Fruit fly (Drosophila melanogaster) whole organism, pupa: ENCODE measurements around the gene CG2993.

Experiments
- CG10348 ChIP-seq: fragments of 200-800 bp; sonication (Bioruptor generic); IDR thresholded peaks from 2 replicates; pipeline ENCODE4 v1.3.6; 2022; ENCODE audit warnings: missing biosample characterization, missing genetic modification characterization
- CG12605 ChIP-seq: fragments of 200-800 bp; sonication (Bioruptor generic); IDR thresholded peaks from 2 replicates; pipeline ENCODE4 v1.3.6; 2022; ENCODE audit warnings: missing biosample characterization, missing genetic modification characterization
- CG13204 ChIP-seq: fragments of 200-800 bp; sonication (Bioruptor generic); optimal IDR thresholded peaks from 2 replicates; lab custom pipeline; 2018; ENCODE audit warnings: missing biosample characterization, mild to moderate bottlenecking, missing genetic modification characterization, moderate library complexity
- CG15710 ChIP-seq: fragments of 200-800 bp; sonication (Bioruptor generic); optimal IDR thresholded peaks from 2 replicates; lab custom pipeline; 2018; ENCODE audit warnings: missing biosample characterization, mild to moderate bottlenecking, missing genetic modification characterization, moderate library complexity
- CG32121 ChIP-seq: fragments of 200-800 bp; sonication (Bioruptor generic); IDR thresholded peaks from 2 replicates; pipeline ENCODE4 v1.3.6; 2022; ENCODE audit warnings: missing biosample characterization, missing genetic modification characterization
- CG4496 ChIP-seq: fragments of 200-800 bp; sonication (Bioruptor generic); IDR thresholded peaks from 3 replicates; pipeline ENCODE4 v1.3.6; 2022; ENCODE audit warnings: missing biosample characterization, missing genetic modification characterization
- CG8159 ChIP-seq: fragments of 200-800 bp; sonication (Bioruptor generic); optimal IDR thresholded peaks from 3 replicates; lab custom pipeline; 2018; ENCODE audit warnings: missing biosample characterization, mild to moderate bottlenecking, missing genetic modification characterization, moderate library complexity
- D1 ChIP-seq: fragments of 200-800 bp; sonication (Bioruptor generic); optimal IDR thresholded peaks from 2 replicates; lab custom pipeline; 2018; ENCODE audit warnings: missing biosample characterization, mild to moderate bottlenecking, missing genetic modification characterization, moderate library complexity
- EcR ChIP-seq: fragments of 200-800 bp; sonication (Bioruptor generic); optimal IDR thresholded peaks from 3 replicates; lab custom pipeline; 2019; ENCODE audit warnings: missing biosample characterization, missing genetic modification characterization, mild to moderate bottlenecking, moderate library complexity, missing genetic modification reagents
- Pif1A ChIP-seq: fragments of 200-800 bp; sonication (Bioruptor generic); optimal IDR thresholded peaks from 3 replicates; lab custom pipeline; 2016; ENCODE audit warnings: missing biosample characterization, missing genetic modification characterization
- Pif1B ChIP-seq: fragments of 200-800 bp; sonication (Bioruptor generic); optimal IDR thresholded peaks from 3 replicates; lab custom pipeline; 2016; ENCODE audit warnings: missing biosample characterization, missing genetic modification characterization

DNA sequence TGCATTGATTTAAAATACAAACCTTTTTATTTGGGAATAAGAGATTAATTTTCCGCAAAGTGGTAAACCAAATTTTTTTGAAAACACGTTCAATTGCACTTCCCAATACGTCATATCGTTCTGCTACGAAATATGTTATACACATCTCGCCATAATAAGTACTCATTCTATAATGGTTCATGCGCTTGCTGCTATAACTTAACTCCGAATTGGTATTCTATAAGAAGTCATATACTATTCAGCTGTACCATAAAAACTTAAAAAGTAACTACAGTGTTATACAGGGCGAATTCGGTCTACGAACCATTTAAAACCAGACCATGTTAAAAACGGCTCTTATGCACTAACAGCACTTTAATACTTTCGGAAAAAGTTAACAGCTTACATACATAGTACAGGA lies 30.2 kb downstream of the CG2993 start:
- peak; percentile 79 for TF ChIP-seq CG4496
- TF ChIP-seq D1 (tag; lab: Kevin White, UChicago) = peak; percentile 0
- no peak for TF ChIP-seq CG10348 (GFP tag; lab: Robert Waterston, UW)
- no peak for TF ChIP-seq CG12605 (GFP tag; lab: Robert Waterston, UW)
- no peak for TF ChIP-seq Pif1A (GFP tag; lab: Kevin White, UChicago)
- no peak for TF ChIP-seq CG15710
- peak; percentile 6 for TF ChIP-seq CG8159 (tag; lab: Kevin White, UChicago)
- TF ChIP-seq Pif1B (GFP tag; lab: Kevin White, UChicago) = no peak
- TF ChIP-seq CG13204 (GFP tag; lab: Kevin White, UChicago) = no peak
- no peak for TF ChIP-seq EcR (GFP tag; lab: Kevin White, UChicago)
- TF ChIP-seq CG32121 = no peak
